Worm (Caenorhabditis elegans): ENCODE measurements around the gene F22F7.12.

ce11 chrV:2110368-2110767 lies 33.9 kb downstream of the F22F7.12 start, which contains the start of gene F22F7.3:
- TF ChIP-seq ama-1 (optimal IDR thresholded peaks at IDR 0.05): no peak
- TF ChIP-seq nhr-25 (tag; optimal IDR thresholded peaks at IDR 0.05): no peak
- no peak for TF ChIP-seq unc-62 (GFP tag; optimal IDR thresholded peaks at IDR 0.05)
- no peak for TF ChIP-seq nhr-237 (tag; optimal IDR thresholded peaks at IDR 0.05)
- TF ChIP-seq aly-2 (tag; optimal IDR thresholded peaks at IDR 0.05): no peak

Measured in whole organism, L2 larva.